Fruit fly (Drosophila melanogaster): Measurements from ENCODE around the gene CG11858.

dm6 chr3R:25297678-25298077, 35.1 kb downstream of the CG11858 start, which contains the start of gene CG31097:
- TF ChIP-seq toe (GFP tag; optimal IDR thresholded peaks at IDR 0.05) (no peak), bab1 (GFP tag; optimal IDR thresholded peaks at IDR 0.05) (no peak), CG5204 (GFP tag; optimal IDR thresholded peaks at IDR 0.05) (no peak), kay (GFP tag; ENCODE audit: borderline replicate concordance) (no peak), CG7045 (GFP tag; optimal IDR thresholded peaks at IDR 0.05) (no peak), Mnt (GFP tag; optimal IDR thresholded peaks at IDR 0.05) (no peak), Crg-1 (GFP tag; optimal IDR thresholded peaks at IDR 0.05) (no peak), tj (GFP tag; optimal IDR thresholded peaks at IDR 0.05) (no peak), Clk (GFP tag; optimal IDR thresholded peaks at IDR 0.05) (no peak), pad (GFP tag; optimal IDR thresholded peaks at IDR 0.05) (no peak)

All from whole organism, adult.